Worm (Caenorhabditis elegans) whole organism, L4 larva: Measurements from ENCODE around the gene grd-8.

Source experiments
- gei-8 ChIP-seq: fragments of 200-800 bp; sonication (Bioruptor generic); optimal IDR thresholded peaks from 2 replicates; lab custom pipeline; 2018; ENCODE audit warnings: mild to moderate bottlenecking, missing genetic modification characterization, missing compliant biosample characterization
- spr-3 ChIP-seq: fragments of 200-800 bp; sonication (Bioruptor generic); optimal IDR thresholded peaks from 2 replicates; lab custom pipeline; 2018; ENCODE audit warnings: mild to moderate bottlenecking, missing genetic modification characterization, missing compliant biosample characterization

DNA sequence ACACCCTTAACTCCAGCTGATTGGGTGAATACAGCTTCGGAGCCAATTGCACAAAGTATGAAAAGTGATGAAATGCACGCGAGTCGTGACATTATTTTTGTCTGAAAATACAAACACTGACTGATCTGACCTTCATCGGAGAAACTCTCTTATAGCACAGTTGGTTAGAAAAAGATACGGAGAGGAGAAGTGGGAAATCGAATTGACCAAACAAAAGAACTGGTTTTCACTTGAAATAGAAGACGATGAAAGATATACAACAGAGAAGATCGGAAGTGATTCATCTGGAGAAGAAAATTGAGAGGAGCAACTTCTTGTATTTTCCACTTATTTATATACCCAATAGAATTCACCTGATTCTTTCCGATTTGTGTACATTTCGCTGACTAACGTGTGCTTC lies 4.5 kb upstream of the grd-8 start, which contains the start of gene ttr-33:
- TF ChIP-seq spr-3 (no peak), gei-8 (no peak)
